Worm (Caenorhabditis elegans) whole organism, young adult: ENCODE measurements around the gene chdh-1.
A peak's percentile ranks its signal among the peaks of the same experiment; 100 is the strongest.

Source experiments
- B0035.1 ChIP-seq: sonication (generic microtip); optimal IDR thresholded peaks from 2 replicates; lab custom pipeline; 2016; ENCODE audit warnings: missing genetic modification characterization, mild to moderate bottlenecking, missing compliant biosample characterization, missing genotype, missing genetic modification reagents
- B0336.3 ChIP-seq: fragments of 200-800 bp; sonication (Bioruptor generic); IDR thresholded peaks from 2 replicates; pipeline ENCODE4 v1.3.6; 2022; ENCODE audit warnings: missing genetic modification characterization, missing compliant biosample characterization
- C06A6.2 ChIP-seq: fragments of 200-800 bp; sonication (Bioruptor generic); conservative IDR thresholded peaks from 2 replicates; pipeline ENCODE4 v1.3.6; 2022; ENCODE audit warnings: missing genetic modification characterization, missing compliant biosample characterization
- F10E7.11 ChIP-seq: sonication (generic microtip); optimal IDR thresholded peaks from 2 replicates; lab custom pipeline; 2017; ENCODE audit warnings: mild to moderate bottlenecking, missing genetic modification characterization, moderate library complexity, missing compliant biosample characterization
- F22D6.2 ChIP-seq: sonication (generic microtip); optimal IDR thresholded peaks from 2 replicates; lab custom pipeline; 2016; ENCODE audit warnings: mild to moderate bottlenecking, missing genetic modification characterization, missing compliant biosample characterization
- F23B12.7 ChIP-seq: sonication (generic microtip); optimal IDR thresholded peaks from 2 replicates; lab custom pipeline; 2017; ENCODE audit warnings: missing genetic modification characterization, mild to moderate bottlenecking, missing compliant biosample characterization, antibody characterized with exemption, moderate library complexity; ENCODE audit not compliant: insufficient read depth
- F57C9.4 ChIP-seq: sonication (generic microtip); optimal IDR thresholded peaks from 2 replicates; lab custom pipeline; 2017; ENCODE audit warnings: mild to moderate bottlenecking, missing genetic modification characterization, missing compliant biosample characterization
- K11D2.4 ChIP-seq: fragments of 200-800 bp; sonication (Bioruptor generic); IDR thresholded peaks from 2 replicates; pipeline ENCODE4 v1.3.6; 2022; ENCODE audit warnings: missing genetic modification reagents, missing genetic modification characterization, missing compliant biosample characterization
- Y53F4B.3 ChIP-seq: fragments of 200-800 bp; sonication (Bioruptor generic); IDR thresholded peaks from 2 replicates; pipeline ENCODE4 v1.3.6; 2022; ENCODE audit warnings: missing genetic modification reagents, missing genetic modification characterization, missing compliant biosample characterization
- Y53G8AR.9 ChIP-seq: fragments of 200-800 bp; sonication (Bioruptor generic); conservative IDR thresholded peaks from 2 replicates; pipeline ENCODE4 v1.3.6; 2022; ENCODE audit warnings: missing genetic modification reagents, missing genetic modification characterization, missing compliant biosample characterization
- Y95B8A.8 ChIP-seq: fragments of 200-800 bp; sonication (Bioruptor generic); IDR thresholded peaks from 2 replicates; pipeline ENCODE4 v1.3.6; 2022; ENCODE audit warnings: missing genetic modification reagents, missing genetic modification characterization, missing compliant biosample characterization
- akir-1 ChIP-seq: fragments of 200-800 bp; sonication (Bioruptor generic); optimal IDR thresholded peaks from 2 replicates; lab custom pipeline; 2018; ENCODE audit warnings: mild to moderate bottlenecking, missing genetic modification characterization, moderate library complexity, missing compliant biosample characterization
- ama-1 ChIP-seq, 3 experiments: fragments of 150-350 bp in 1 of 3; sonication (generic microtip) in 2 of 3; optimal IDR thresholded peaks; 2 replicates each; lab custom pipeline; 2014 to 2018; ENCODE audit warnings: missing biosample characterization in 2 of 3, missing genetic modification characterization in 2 of 3, missing genetic modification reagents in 2 of 3
- attf-6 ChIP-seq: fragments of 200-800 bp; sonication (Bioruptor generic); IDR thresholded peaks from 2 replicates; pipeline ENCODE4 v1.3.6; 2022; ENCODE audit warnings: missing genetic modification reagents, missing genetic modification characterization, missing compliant biosample characterization
- bed-1 ChIP-seq: fragments of 200-800 bp; sonication (Bioruptor generic); IDR thresholded peaks from 2 replicates; pipeline ENCODE4 v1.3.6; 2022; ENCODE audit warnings: missing genetic modification reagents, missing genetic modification characterization, missing compliant biosample characterization
- bed-2 ChIP-seq: fragments of 200-800 bp; sonication (Bioruptor generic); IDR thresholded peaks from 2 replicates; pipeline ENCODE4 v1.3.6; 2022; ENCODE audit warnings: missing genetic modification reagents, missing genetic modification characterization, missing compliant biosample characterization
- cebp-1 ChIP-seq, 2 experiments: fragments of 200-800 bp in 1 of 2; sonication (Bioruptor generic) in 1 of 2; sonication (generic microtip) in 1 of 2; IDR thresholded peaks in 1 of 2; optimal IDR thresholded peaks in 1 of 2; 2 replicates each; pipeline versions ENCODE4 v1.3.6 to Lab custom; 2017 to 2022; ENCODE audit warnings: missing compliant biosample characterization in 2 of 2, missing genetic modification characterization in 2 of 2, mild to moderate bottlenecking in 1 of 2, missing genetic modification reagents in 1 of 2, moderate library complexity in 1 of 2
- ceh-79 ChIP-seq: sonication (generic microtip); optimal IDR thresholded peaks from 2 replicates; lab custom pipeline; 2017; ENCODE audit warnings: mild to moderate bottlenecking, missing genetic modification characterization, missing compliant biosample characterization
- chd-7 ChIP-seq: sonication (generic microtip); optimal IDR thresholded peaks from 2 replicates; lab custom pipeline; 2016; ENCODE audit warnings: mild to moderate bottlenecking, missing genetic modification characterization, moderate library complexity, missing compliant biosample characterization
- dox-1 ChIP-seq: fragments of 200-800 bp; sonication (Bioruptor generic); IDR thresholded peaks from 2 replicates; pipeline ENCODE4 v1.3.6; 2022; ENCODE audit warnings: missing genetic modification reagents, missing genetic modification characterization, missing compliant biosample characterization
- egl-18 ChIP-seq: fragments of 200-800 bp; sonication (Bioruptor generic); IDR thresholded peaks from 2 replicates; pipeline ENCODE4 v1.3.6; 2022; ENCODE audit warnings: missing genetic modification reagents, missing genetic modification characterization, missing compliant biosample characterization
- egrh-3 ChIP-seq: fragments of 200-800 bp; sonication (Bioruptor generic); IDR thresholded peaks from 2 replicates; pipeline ENCODE4 v1.3.6; 2022; ENCODE audit warnings: missing genetic modification reagents, missing genetic modification characterization, missing compliant biosample characterization
- ekl-4 ChIP-seq: fragments of 200-800 bp; sonication (Bioruptor generic); IDR thresholded peaks from 2 replicates; pipeline ENCODE4 v1.3.6; 2022; ENCODE audit warnings: missing genetic modification reagents, missing genetic modification characterization, missing compliant biosample characterization
- fkh-3 ChIP-seq: sonication (generic microtip); optimal IDR thresholded peaks from 2 replicates; lab custom pipeline; 2016; ENCODE audit warnings: mild to moderate bottlenecking, missing genetic modification characterization, missing compliant biosample characterization
- hmg-1.2 ChIP-seq: fragments of 200-800 bp; sonication (Bioruptor generic); IDR thresholded peaks from 2 replicates; pipeline ENCODE4 v1.3.6; 2022; ENCODE audit warnings: missing genetic modification reagents, missing genetic modification characterization, missing compliant biosample characterization
- let-607 ChIP-seq, 2 experiments: fragments of 200-800 bp in 1 of 2; sonication (Bioruptor generic) in 1 of 2; sonication (generic microtip) in 1 of 2; optimal IDR thresholded peaks; 2 replicates each; lab custom pipeline; 2016 to 2018; ENCODE audit warnings: mild to moderate bottlenecking in 2 of 2, missing compliant biosample characterization in 2 of 2, missing genetic modification characterization in 2 of 2, moderate library complexity in 2 of 2, missing genotype in 1 of 2
- lin-26 ChIP-seq: fragments of 200-800 bp; sonication (Bioruptor generic); IDR thresholded peaks from 2 replicates; pipeline ENCODE4 v1.3.6; 2022; ENCODE audit warnings: missing genetic modification reagents, missing genetic modification characterization, missing compliant biosample characterization
- lin-35 ChIP-seq, 3 experiments: fragments of 150-350 bp in 2 of 3; sonication (generic microtip) in 1 of 3; optimal IDR thresholded peaks; 2 replicates each; lab custom pipeline; 2014 to 2018; ENCODE audit warnings: missing biosample characterization in 3 of 3, missing genetic modification characterization in 3 of 3, missing genetic modification reagents in 3 of 3
- lin-40 ChIP-seq: sonication (generic microtip); optimal IDR thresholded peaks from 2 replicates; lab custom pipeline; 2016; ENCODE audit warnings: missing genetic modification characterization, mild to moderate bottlenecking, missing compliant biosample characterization, missing genotype, missing genetic modification reagents
- madf-6 ChIP-seq: fragments of 200-800 bp; sonication (Bioruptor generic); IDR thresholded peaks from 2 replicates; pipeline ENCODE4 v1.3.6; 2022; ENCODE audit warnings: missing genetic modification reagents, missing genetic modification characterization, missing compliant biosample characterization
- nfyb-1 ChIP-seq: fragments of 200-800 bp; sonication (Bioruptor generic); IDR thresholded peaks from 2 replicates; pipeline ENCODE4 v1.3.6; 2022; ENCODE audit warnings: missing genetic modification reagents, missing genetic modification characterization, missing compliant biosample characterization
- nhr-80 ChIP-seq: sonication (generic microtip); optimal IDR thresholded peaks from 2 replicates; lab custom pipeline; 2016; ENCODE audit warnings: missing genetic modification characterization, missing compliant biosample characterization
- rec-8 ChIP-seq, 2 experiments: sonication (generic microtip); optimal IDR thresholded peaks; 2 replicates each; lab custom pipeline; 2016; ENCODE audit warnings: mild to moderate bottlenecking in 2 of 2, missing genetic modification characterization in 2 of 2, missing genetic modification reagents in 2 of 2, missing genotype in 2 of 2, missing biosample characterization in 1 of 2, missing compliant biosample characterization in 1 of 2, moderate library complexity in 1 of 2
- snpc-3.4 ChIP-seq: sonication (generic microtip); optimal IDR thresholded peaks from 2 replicates; lab custom pipeline; 2017; ENCODE audit warnings: missing genetic modification characterization, mild to moderate bottlenecking, missing compliant biosample characterization, antibody characterized with exemption, moderate library complexity, missing genotype, missing genetic modification reagents
- tbp1 ChIP-seq: fragments of 200-800 bp; sonication (Bioruptor generic); optimal IDR thresholded peaks from 2 replicates; lab custom pipeline; 2018; ENCODE audit warnings: mild to moderate bottlenecking, missing genetic modification characterization, missing compliant biosample characterization
- unc-62 ChIP-seq: fragments of 150-350 bp; optimal IDR thresholded peaks from 2 replicates; lab custom pipeline; 2014; ENCODE audit warnings: missing biosample characterization, missing genetic modification reagents, missing genetic modification characterization
- xnd-1 ChIP-seq: sonication (generic microtip); optimal IDR thresholded peaks from 2 replicates; lab custom pipeline; 2016; ENCODE audit warnings: missing genotype, missing genetic modification reagents, missing genetic modification characterization, missing compliant biosample characterization
- zfh-2 ChIP-seq: fragments of 200-800 bp; sonication (Bioruptor generic); conservative IDR thresholded peaks from 2 replicates; pipeline ENCODE4 v1.3.6; 2022; ENCODE audit warnings: missing genetic modification reagents, missing genetic modification characterization, missing compliant biosample characterization
- zim-3 ChIP-seq: sonication (generic microtip); optimal IDR thresholded peaks from 2 replicates; lab custom pipeline; 2017; ENCODE audit warnings: mild to moderate bottlenecking, missing genetic modification characterization, moderate library complexity, missing compliant biosample characterization
- ztf-18 ChIP-seq: sonication (generic microtip); optimal IDR thresholded peaks from 2 replicates; lab custom pipeline; 2016; ENCODE audit warnings: missing genotype, mild to moderate bottlenecking, missing genetic modification characterization, missing compliant biosample characterization
- ztf-26 ChIP-seq: sonication (generic microtip); optimal IDR thresholded peaks from 2 replicates; lab custom pipeline; 2017; ENCODE audit warnings: missing genetic modification characterization, missing compliant biosample characterization
- ztf-28 ChIP-seq: fragments of 200-800 bp; sonication (Bioruptor generic); IDR thresholded peaks from 2 replicates; pipeline ENCODE4 v1.3.6; 2022; ENCODE audit warnings: missing genetic modification reagents, missing genetic modification characterization, missing compliant biosample characterization

Gene chdh-1

DNA sequence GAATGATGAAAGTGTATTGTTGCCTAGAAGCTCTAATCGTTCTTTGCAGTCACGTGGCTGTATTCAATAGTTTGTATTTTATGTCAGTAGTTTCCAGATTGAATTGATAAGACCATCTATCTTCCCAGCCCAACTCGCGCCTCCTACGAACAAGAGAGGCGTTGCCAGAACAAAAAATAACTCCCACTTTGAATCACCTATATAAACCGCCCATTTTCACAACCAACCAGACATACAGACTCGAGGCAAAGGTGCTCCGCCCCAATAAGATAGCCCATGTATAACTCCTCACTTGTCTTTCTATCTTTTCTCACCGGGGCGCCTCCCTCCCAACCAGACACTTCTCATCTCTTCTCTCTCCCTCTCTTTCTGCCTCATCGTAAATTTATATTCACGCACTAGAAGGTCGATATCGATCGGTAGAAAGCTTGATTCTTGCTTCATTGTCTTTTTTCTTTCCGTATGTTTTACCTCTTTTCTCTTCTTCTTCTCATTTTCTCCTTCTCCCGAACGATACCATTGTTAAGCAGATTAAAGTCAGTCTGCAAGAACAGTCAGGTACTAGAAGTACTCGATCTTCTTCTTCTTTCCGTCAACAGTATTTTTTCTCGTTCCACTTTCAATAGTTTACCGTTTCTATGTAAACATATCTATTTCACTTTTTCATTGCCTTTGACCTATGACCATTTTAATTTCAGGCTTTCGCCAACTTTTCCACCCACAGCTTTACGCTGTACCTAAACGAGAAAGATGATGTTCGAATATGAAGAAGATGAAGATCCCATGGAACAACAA, 44.8 kb upstream of the chdh-1 start, which contains the start of gene mak-1:
TSS of gene mak-1 (plus strand) at position 693 of the 795 bp plus-strand sequence.
- TF ChIP-seq nfyb-1 (GFP tag; lab: Robert Waterston, UW) (no peak), lin-40 (tag; lab: Kevin White, UChicago) (peak; percentile 65), akir-1 (GFP tag; lab: Kevin White, UChicago) (no peak), let-607 (tag; optimal IDR thresholded peaks at IDR 0.05; lab: Kevin White, UChicago) (peak in 1 of 2 experiments; percentile 29), egrh-3 (no peak), cebp-1 (GFP tag; IDR thresholded peaks at IDR 0.05; lab: Robert Waterston, UW) (no peak), cebp-1 (tag; optimal IDR thresholded peaks at IDR 0.05; lab: Kevin White, UChicago) (peak; percentile 56), lin-35 (GFP tag; optimal IDR thresholded peaks at IDR 0.05; lab: Kevin White, UChicago) (no peak), Y53F4B.3 (no peak), F23B12.7 (tag; lab: Kevin White, UChicago) (no peak), lin-26 (0 out of 2 replicates have a peak, but pooled peaks have one; percentile 29), ama-1 (optimal IDR thresholded peaks at IDR 0.05; lab: Kevin White, UChicago) (peak; percentile 87), ama-1 (GFP tag; optimal IDR thresholded peaks at IDR 0.05; lab: Kevin White, UChicago) (no peak), madf-6 (GFP tag; lab: Robert Waterston, UW) (no peak), K11D2.4 (GFP tag; lab: Robert Waterston, UW) (no peak), hmg-1.2 (GFP tag; lab: Robert Waterston, UW) (peak; percentile 16; the same call in 1 of the 2 replicates), ztf-26 (peak; percentile 22), nhr-80 (tag; lab: Kevin White, UChicago) (peak; percentile 31), tbp1 (GFP tag; lab: Kevin White, UChicago) (peak; percentile 10), chd-7 (tag; lab: Kevin White, UChicago) (no peak), xnd-1 (no peak), B0336.3 (no peak), bed-1 (GFP tag; lab: Robert Waterston, UW) (no peak), C06A6.2 (GFP tag; lab: Robert Waterston, UW) (peak; percentile 32; the same call in 1 of the 2 replicates)

DNA sequence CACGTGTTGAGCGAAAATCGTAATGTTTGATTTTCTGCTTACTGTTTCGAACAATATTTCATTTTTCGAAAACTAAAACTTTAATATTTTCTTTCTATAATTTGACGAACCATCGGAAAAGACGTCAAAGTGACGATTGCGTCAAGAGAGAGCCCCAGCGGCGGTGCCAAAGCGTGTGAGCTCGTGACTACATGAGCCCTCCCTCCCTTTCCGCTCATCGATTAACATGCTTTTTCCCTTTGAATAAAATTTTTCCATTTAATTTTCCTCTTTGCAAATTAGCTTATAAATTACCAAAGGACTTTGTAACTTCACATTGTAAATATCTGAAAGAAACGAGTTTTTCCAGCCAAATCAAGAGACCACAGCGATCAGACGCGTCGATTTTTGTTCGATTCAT, 44.2 kb upstream of the chdh-1 start:
- TF ChIP-seq bed-2 (GFP tag; lab: Robert Waterston, UW) (no peak), B0035.1 (no peak), ztf-18 (tag; lab: Kevin White, UChicago) (peak; percentile 41), ekl-4 (no peak), snpc-3.4 (tag; lab: Kevin White, UChicago) (peak; percentile 2)

DNA sequence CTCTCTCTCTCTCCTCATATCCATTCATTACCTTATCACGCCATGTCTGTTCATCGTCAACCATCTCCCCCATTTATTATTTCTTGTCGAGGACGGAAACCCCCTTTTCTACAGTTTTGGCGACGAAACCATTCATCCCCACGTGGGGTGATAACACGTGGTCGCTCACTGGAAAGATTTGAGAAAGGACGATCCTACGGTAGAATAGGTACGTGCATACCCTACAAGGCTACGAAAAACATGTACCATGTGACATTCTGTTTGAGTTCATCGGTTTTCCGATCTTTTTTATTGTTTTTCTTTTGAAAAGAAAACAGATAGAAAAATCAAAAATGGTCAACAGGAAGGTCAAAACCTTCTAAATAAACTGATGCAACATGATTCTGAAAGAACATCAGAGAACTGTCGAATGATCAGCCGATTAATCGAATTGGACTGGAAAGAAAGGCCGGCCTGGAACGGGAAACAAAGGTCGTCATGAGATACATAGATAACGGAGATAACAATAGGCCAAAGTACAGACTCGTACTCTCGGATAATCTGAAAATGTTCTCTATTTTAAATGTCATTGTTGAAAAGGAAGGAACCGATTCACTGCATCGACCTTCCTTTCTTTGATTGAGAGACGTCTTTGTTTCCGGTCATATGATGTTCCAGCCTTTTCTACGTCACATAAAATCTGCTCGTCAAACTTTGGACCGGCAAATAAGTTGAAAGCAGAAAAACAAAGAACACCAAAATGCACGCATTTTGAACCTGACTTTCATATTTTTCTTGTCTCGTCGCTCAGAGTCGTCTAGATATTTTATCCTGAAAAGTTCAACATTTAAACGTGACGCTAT, 43.5 kb upstream of the chdh-1 start:
- no peak for TF ChIP-seq attf-6 (GFP tag; lab: Robert Waterston, UW)
- peak; percentile 72 for TF ChIP-seq lin-40 (tag; lab: Kevin White, UChicago)
- TF ChIP-seq Y95B8A.8, result no peak
- TF ChIP-seq ztf-28 (GFP tag; lab: Robert Waterston, UW), result no peak
- no peak for TF ChIP-seq Y53G8AR.9
- no peak for TF ChIP-seq F57C9.4 (tag; lab: Kevin White, UChicago)
- no peak for TF ChIP-seq fkh-3 (tag; lab: Kevin White, UChicago)
- TF ChIP-seq unc-62 (GFP tag; lab: Kevin White, UChicago), result no peak
- TF ChIP-seq F22D6.2, result peak; percentile 45
- no peak for TF ChIP-seq F10E7.11 (tag; lab: Kevin White, UChicago)
- no peak for TF ChIP-seq zfh-2 (GFP tag; lab: Robert Waterston, UW)
- TF ChIP-seq rec-8 (tag; optimal IDR thresholded peaks at IDR 0.05; lab: Kevin White, UChicago), result no peak
- no peak for TF ChIP-seq bed-1 (GFP tag; lab: Robert Waterston, UW)
- TF ChIP-seq dox-1, result no peak
- TF ChIP-seq zim-3 (tag; lab: Kevin White, UChicago), result no peak
- no peak for TF ChIP-seq egl-18
- TF ChIP-seq ceh-79 (tag; lab: Kevin White, UChicago), result no peak
